Worm (Caenorhabditis elegans) whole organism, early embryonic: ENCODE measurements around the gene nceh-1.

Experiments
- B0310.2 ChIP-seq: sonication (generic microtip); optimal IDR thresholded peaks from 2 replicates; lab custom pipeline; 2016; ENCODE audit warnings: mild to moderate bottlenecking, missing genetic modification characterization, missing compliant biosample characterization
- ama-1 ChIP-seq: fragments of 150-350 bp; optimal IDR thresholded peaks from 2 replicates; lab custom pipeline; 2014
- ets-7 ChIP-seq: sonication (generic microtip); optimal IDR thresholded peaks from 2 replicates; lab custom pipeline; 2016; ENCODE audit warnings: missing genotype, missing genetic modification characterization, missing compliant biosample characterization
- flt-1 ChIP-seq: fragments of 200-800 bp; sonication (Bioruptor generic); IDR thresholded peaks from 2 replicates; pipeline ENCODE4 v1.3.6; 2022; ENCODE audit warnings: missing genetic modification characterization, missing compliant biosample characterization
- scrt-1 ChIP-seq: fragments of 200-800 bp; sonication (Bioruptor generic); IDR thresholded peaks from 2 replicates; pipeline ENCODE4 v1.3.6; 2022; ENCODE audit warnings: missing genetic modification characterization, missing compliant biosample characterization
- sea-1 ChIP-seq: fragments of 200-800 bp; sonication (Bioruptor generic); conservative IDR thresholded peaks from 2 replicates; pipeline ENCODE4 v1.3.6; 2022; ENCODE audit warnings: missing genetic modification characterization, missing compliant biosample characterization
- tbx-11 ChIP-seq: fragments of 200-800 bp; sonication (Bioruptor generic); IDR thresholded peaks from 2 replicates; pipeline ENCODE4 v1.3.6; 2022; ENCODE audit warnings: missing genetic modification characterization, missing compliant biosample characterization

DNA sequence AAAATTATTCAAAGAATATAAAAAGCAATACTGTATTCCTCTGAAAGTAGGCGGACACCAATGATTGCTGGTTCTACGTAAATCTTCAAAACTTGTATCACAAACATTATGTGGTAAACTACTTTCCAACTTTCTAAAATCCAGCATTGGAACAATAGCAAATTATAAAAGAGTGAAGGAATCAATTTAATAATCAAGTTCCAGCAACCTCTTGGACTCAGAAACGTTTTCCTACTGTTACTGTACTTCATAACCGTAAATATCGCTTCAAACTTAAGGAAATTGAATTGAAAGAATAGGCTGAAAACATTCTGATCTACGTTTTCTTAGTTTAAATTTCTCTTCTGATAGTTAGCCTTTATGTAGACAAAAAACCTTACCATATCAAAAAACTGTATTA is 26.4 kb downstream of the nceh-1 start:
- TF ChIP-seq ama-1 (lab: Kevin White, UChicago) (no peak), B0310.2 (no peak), ets-7 (tag; lab: Kevin White, UChicago) (no peak), flt-1 (GFP tag; lab: Robert Waterston, UW) (no peak), scrt-1 (GFP tag; lab: Robert Waterston, UW) (no peak), tbx-11 (no peak), sea-1 (GFP tag; lab: Robert Waterston, UW) (no peak)
